Worm (Caenorhabditis elegans): ENCODE data around the gene ZK1307.8.

ZK1307.8 gene

ce11 chrII:9602566-9602965 is 21.8 kb upstream of the ZK1307.8 start:
- TF ChIP-seq nhr-85 (tag) (peak; percentile 70), nhr-28 (tag; optimal IDR thresholded peaks at IDR 0.05) (no peak), lin-14 (GFP tag; optimal IDR thresholded peaks at IDR 0.05) (peak; percentile 5), nhr-19 (GFP tag; conservative IDR thresholded peaks at IDR 0.05) (peak; percentile 56), nhr-20 (tag; optimal IDR thresholded peaks at IDR 0.05) (peak; percentile 55), lin-15B (tag; optimal IDR thresholded peaks at IDR 0.05) (no peak), lir-3 (tag; optimal IDR thresholded peaks at IDR 0.05; ENCODE audit: poor library complexity) (no peak), nhr-71 (tag; optimal IDR thresholded peaks at IDR 0.05) (peak; percentile 45), unc-62 (GFP tag; optimal IDR thresholded peaks at IDR 0.05) (no peak), blmp-1 (tag; optimal IDR thresholded peaks at IDR 0.05) (peak; percentile 76), snu-23 (GFP tag; optimal IDR thresholded peaks at IDR 0.05) (peak; percentile 25), efl-1 (optimal IDR thresholded peaks at IDR 0.05) (no peak), efl-1 (GFP tag; optimal IDR thresholded peaks at IDR 0.05 in 1 of 2) (peak in 1 of 2 experiments; percentile 50)

DNA sequence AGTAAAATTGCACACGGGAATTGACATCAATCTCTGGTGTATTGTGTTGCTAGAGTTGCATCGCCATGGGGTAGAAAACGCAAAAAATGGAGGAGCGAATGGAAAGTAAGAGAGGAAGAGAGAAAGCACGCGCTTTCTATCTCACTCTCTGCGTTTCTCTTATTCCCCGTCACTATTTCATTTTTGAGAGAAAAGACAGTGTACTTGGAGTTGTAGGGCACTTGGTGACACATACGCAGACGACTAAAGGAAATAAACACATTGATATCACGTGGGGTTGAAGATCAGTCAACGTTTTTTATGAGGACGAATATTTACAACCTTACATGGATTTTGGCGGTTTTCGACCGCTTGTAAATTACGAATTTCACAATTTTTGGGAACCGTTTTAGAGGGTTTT is 21.0 kb upstream of the ZK1307.8 start:
- TF ChIP-seq nhr-20 (tag; optimal IDR thresholded peaks at IDR 0.05) (peak; percentile 100), fkh-10 (GFP tag; optimal IDR thresholded peaks at IDR 0.05) (peak; percentile 69), elt-3 (tag; optimal IDR thresholded peaks at IDR 0.05) (peak in 5 of 6 experiments; percentile 40 to 99 (median 95)), lin-39 (tag; optimal IDR thresholded peaks at IDR 0.05) (peak; percentile 81), nhr-71 (tag; optimal IDR thresholded peaks at IDR 0.05) (peak; percentile 99), egl-27 (tag; optimal IDR thresholded peaks at IDR 0.05) (peak; percentile 91 to 94), ceh-88 (GFP tag; IDR thresholded peaks at IDR 0.05) (peak; percentile 79), ets-5 (GFP tag; IDR thresholded peaks at IDR 0.05) (no peak), nhr-12 (tag; optimal IDR thresholded peaks at IDR 0.05) (no peak), pqm-1 (tag; optimal IDR thresholded peaks at IDR 0.05) (no peak), hlh-4 (tag; optimal IDR thresholded peaks at IDR 0.05) (no peak), mef-2 (tag; optimal IDR thresholded peaks at IDR 0.05) (peak; percentile 74), lin-14 (GFP tag; optimal IDR thresholded peaks at IDR 0.05) (peak; percentile 99), ztf-4 (tag; optimal IDR thresholded peaks at IDR 0.05) (peak; percentile 91), lin-35 (GFP tag; optimal IDR thresholded peaks at IDR 0.05) (peak; percentile 81 to 91), tlp-1 (tag; optimal IDR thresholded peaks at IDR 0.05) (no peak), lir-3 (tag; optimal IDR thresholded peaks at IDR 0.05; ENCODE audit: poor library complexity) (peak; percentile 89), ama-1 (optimal IDR thresholded peaks at IDR 0.05) (peak; percentile 75), C04F5.9 (tag; optimal IDR thresholded peaks at IDR 0.05) (peak; percentile 73), rnt-1 (tag; optimal IDR thresholded peaks at IDR 0.05) (peak; percentile 95), zip-4 (GFP tag; optimal IDR thresholded peaks at IDR 0.05) (peak; percentile 74), swsn-7 (tag; optimal IDR thresholded peaks at IDR 0.05) (peak; percentile 94), sptf-1 (tag; optimal IDR thresholded peaks at IDR 0.05) (no peak), ceh-90 (tag; optimal IDR thresholded peaks at IDR 0.05) (no peak), unc-130 (tag; optimal IDR thresholded peaks at IDR 0.05) (peak; percentile 82), blmp-1 (tag; optimal IDR thresholded peaks at IDR 0.05) (peak; percentile 99), nhr-237 (tag; optimal IDR thresholded peaks at IDR 0.05) (peak; percentile 84), ces-1 (GFP tag; optimal IDR thresholded peaks at IDR 0.05) (no peak), hlh-17 (GFP tag; optimal IDR thresholded peaks at IDR 0.05; ENCODE audit: borderline replicate concordance) (no peak), efl-1 (optimal IDR thresholded peaks at IDR 0.05) (peak; percentile 84), efl-1 (GFP tag; optimal IDR thresholded peaks at IDR 0.05 in 1 of 2) (peak; percentile 64 to 97), F16B12.6 (tag; optimal IDR thresholded peaks at IDR 0.05) (peak; percentile 51), irx-1 (tag; optimal IDR thresholded peaks at IDR 0.05) (peak; percentile 93), unc-98 (GFP tag; IDR thresholded peaks at IDR 0.05) (0 out of 2 replicates have a peak, but pooled peaks have one; percentile 43), xbp-1 (tag; optimal IDR thresholded peaks at IDR 0.05) (peak; percentile 96), nhr-90 (tag; optimal IDR thresholded peaks at IDR 0.05; ENCODE audit: poor library complexity) (peak; percentile 95), mdl-1 (tag; optimal IDR thresholded peaks at IDR 0.05) (peak; percentile 95 to 100), Y116A8C.19 (tag; optimal IDR thresholded peaks at IDR 0.05; ENCODE audit: borderline replicate concordance) (no peak), pax-3 (tag; optimal IDR thresholded peaks at IDR 0.05) (peak; percentile 85), unc-62 (GFP tag; optimal IDR thresholded peaks at IDR 0.05) (no peak), fkh-8 (tag; optimal IDR thresholded peaks at IDR 0.05) (peak; percentile 95), ceh-82 (tag; optimal IDR thresholded peaks at IDR 0.05) (peak; percentile 68 to 91 (median 88)), tbx-2 (tag; optimal IDR thresholded peaks at IDR 0.05) (peak; percentile 96), lin-13 (GFP tag; optimal IDR thresholded peaks at IDR 0.05) (peak; percentile 92), fos-1 (tag; optimal IDR thresholded peaks at IDR 0.05) (peak; percentile 92), lin-15B (tag; optimal IDR thresholded peaks at IDR 0.05) (peak; percentile 38)

Data from whole organism, L1 larva.